Fruit fly (Drosophila melanogaster) whole organism, larva: Measurements from ENCODE around the gene chm.

Experiments used
- noc ChIP-seq: fragments of 200-800 bp; sonication (Bioruptor generic); optimal IDR thresholded peaks from 3 replicates; lab custom pipeline; 2019; ENCODE audit warnings: missing biosample characterization, mild to moderate bottlenecking, missing genetic modification characterization, moderate library complexity

The chm gene

DNA sequence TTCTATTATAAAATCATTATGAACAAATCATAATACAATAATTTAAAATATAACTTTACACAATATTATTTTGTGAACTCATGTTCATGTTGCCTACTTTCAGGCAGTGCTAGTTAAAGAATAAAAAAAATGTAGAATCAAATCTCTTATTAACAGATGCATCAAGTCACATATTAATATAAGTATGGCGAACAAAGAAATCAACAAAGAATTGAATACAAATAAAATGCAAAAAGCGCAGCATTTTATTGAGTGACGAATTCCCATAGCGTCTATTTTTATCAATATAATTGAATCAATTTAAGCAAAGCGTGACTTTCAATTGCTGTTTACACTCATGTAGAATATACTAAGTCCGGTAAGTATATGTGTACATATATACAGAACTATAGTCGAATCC lies 35.6 kb downstream of the chm start:
- no peak for TF ChIP-seq noc (tag; lab: Kevin White, UChicago)

dm6 chr2L:7448371-7448770 lies 36.2 kb downstream of the chm start:
- TF ChIP-seq noc (tag; lab: Kevin White, UChicago): no peak

dm6 chr2L:7450966-7451365 lies 38.7 kb downstream of the chm start, which contains the start of gene santa-maria:
santa-maria (minus strand) TSS chr2L:7451244.
- no peak for TF ChIP-seq noc (tag; lab: Kevin White, UChicago)

- no peak for TF ChIP-seq noc (tag; lab: Kevin White, UChicago)
Measured at dm6 chr2L:7452093-7452492, 39.9 kb downstream of the chm start.

DNA sequence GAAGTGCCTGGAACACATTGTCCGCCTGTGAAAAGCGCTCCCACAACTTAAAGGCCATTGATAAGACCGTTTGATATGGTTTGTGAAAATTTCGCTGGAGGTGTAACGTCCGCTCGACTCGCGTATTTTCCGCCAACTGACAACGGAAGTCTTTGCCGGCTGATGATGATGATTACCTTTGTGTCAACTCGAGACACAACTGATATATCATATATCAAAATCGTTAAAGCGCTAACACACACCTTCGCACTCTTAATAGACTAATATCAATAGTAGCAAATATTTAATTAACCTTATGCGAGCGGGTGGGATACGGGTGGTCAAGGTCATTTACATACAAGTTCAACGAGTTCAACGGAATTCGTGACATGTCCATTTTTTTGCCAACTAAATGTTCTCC lies 41.9 kb downstream of the chm start, which contains the start of gene Gr28a:
Gr28a (minus strand) TSS at position 101 of the 400 bp plus-strand sequence.
- no peak for TF ChIP-seq noc (tag; lab: Kevin White, UChicago)

dm6 chr2L:7462147-7462546 lies 49.9 kb downstream of the chm start, which contains the start of gene Gr28b:
Gr28b (minus strand) TSS chr2L:7462247.
- no peak for TF ChIP-seq noc (tag; lab: Kevin White, UChicago)

dm6 chr2L:7466304-7466703 lies 54.1 kb downstream of the chm start, which contains the start of gene CG6055:
CG6055 (plus strand) TSS chr2L:7466543.
- no peak for TF ChIP-seq noc (tag; lab: Kevin White, UChicago)
